Worm (Caenorhabditis elegans) whole organism, L2 larva: Measurements from ENCODE around the gene F28F8.9.
"Not testable (repeated sequence)": the region's sequence is repeated elsewhere in the genome, so short reads cannot be mapped to it uniquely, and the experiment has no call there.

Experiments used
- C34F6.9 ChIP-seq: fragments of 150-350 bp; optimal IDR thresholded peaks from 2 replicates; lab custom pipeline; 2014; ENCODE audit warnings: missing biosample characterization, missing genetic modification characterization
- R02D3.7 ChIP-seq: fragments of 150-350 bp; optimal IDR thresholded peaks from 2 replicates; lab custom pipeline; 2014; ENCODE audit warnings: missing biosample characterization, missing genetic modification characterization
- ZK546.5 ChIP-seq: sonication (generic microtip); optimal IDR thresholded peaks from 2 replicates; lab custom pipeline; 2017; ENCODE audit warnings: missing biosample characterization, missing genetic modification characterization
- alr-1 ChIP-seq: fragments of 150-350 bp; optimal IDR thresholded peaks from 2 replicates; lab custom pipeline; 2014; ENCODE audit warnings: missing biosample characterization, missing genetic modification characterization
- aly-2 ChIP-seq: fragments of 150-350 bp; optimal IDR thresholded peaks from 2 replicates; lab custom pipeline; 2014; ENCODE audit warnings: missing biosample characterization, missing genetic modification characterization
- ama-1 ChIP-seq: fragments of 150-350 bp; optimal IDR thresholded peaks from 2 replicates; lab custom pipeline; 2018; ENCODE audit warnings: inconsistent platforms
- ceh-16 ChIP-seq: fragments of 150-350 bp; optimal IDR thresholded peaks from 2 replicates; lab custom pipeline; 2014; ENCODE audit warnings: missing biosample characterization, missing genetic modification characterization
- ceh-82 ChIP-seq: fragments of 150-350 bp; optimal IDR thresholded peaks from 2 replicates; lab custom pipeline; 2014; ENCODE audit warnings: missing biosample characterization, missing genetic modification characterization
- egl-27 ChIP-seq: sonication (generic microtip); optimal IDR thresholded peaks from 3 replicates; lab custom pipeline; 2017; ENCODE audit warnings: missing biosample characterization, missing genetic modification reagents, missing genetic modification characterization
- elt-1 ChIP-seq: fragments of 150-350 bp; optimal IDR thresholded peaks from 2 replicates; lab custom pipeline; 2014; ENCODE audit warnings: missing biosample characterization, missing genetic modification characterization
- fos-1 ChIP-seq: fragments of 150-350 bp; optimal IDR thresholded peaks from 2 replicates; lab custom pipeline; 2014; ENCODE audit warnings: missing biosample characterization, missing genetic modification characterization
- lin-39 ChIP-seq: fragments of 150-350 bp; optimal IDR thresholded peaks from 2 replicates; lab custom pipeline; 2014; ENCODE audit warnings: missing biosample characterization, missing genetic modification reagents, missing genetic modification characterization
- mab-5 ChIP-seq: fragments of 150-350 bp; optimal IDR thresholded peaks from 2 replicates; lab custom pipeline; 2014; ENCODE audit warnings: missing biosample characterization, missing genetic modification characterization
- mbf-1 ChIP-seq: sonication (generic microtip); optimal IDR thresholded peaks from 2 replicates; lab custom pipeline; 2017; ENCODE audit warnings: missing biosample characterization, missing genetic modification characterization
- mdl-1 ChIP-seq, 2 experiments: fragments of 150-350 bp in 1 of 2; sonication (generic microtip) in 1 of 2; optimal IDR thresholded peaks; 2 replicates each; lab custom pipeline; 2017; ENCODE audit warnings: missing biosample characterization in 2 of 2, missing genetic modification characterization in 2 of 2
- nhr-11 ChIP-seq: fragments of 150-350 bp; optimal IDR thresholded peaks from 2 replicates; lab custom pipeline; 2014; ENCODE audit warnings: missing biosample characterization, missing genetic modification characterization
- nhr-12 ChIP-seq: fragments of 150-350 bp; optimal IDR thresholded peaks from 2 replicates; lab custom pipeline; 2014; ENCODE audit warnings: missing biosample characterization, missing genetic modification characterization
- nhr-129 ChIP-seq: fragments of 150-350 bp; optimal IDR thresholded peaks from 2 replicates; lab custom pipeline; 2014; ENCODE audit warnings: missing biosample characterization, missing genetic modification characterization
- nhr-21 ChIP-seq: fragments of 150-350 bp; optimal IDR thresholded peaks from 2 replicates; lab custom pipeline; 2014; ENCODE audit warnings: missing biosample characterization, missing genetic modification characterization
- nhr-237 ChIP-seq: fragments of 150-350 bp; optimal IDR thresholded peaks from 2 replicates; lab custom pipeline; 2014; ENCODE audit warnings: missing biosample characterization, missing genetic modification characterization
- nhr-6 ChIP-seq: fragments of 150-350 bp; optimal IDR thresholded peaks from 2 replicates; lab custom pipeline; 2014; ENCODE audit warnings: missing biosample characterization, missing genetic modification characterization
- nhr-77 ChIP-seq: fragments of 150-350 bp; optimal IDR thresholded peaks from 2 replicates; lab custom pipeline; 2014; ENCODE audit warnings: missing biosample characterization, missing genetic modification characterization
- peb-1 ChIP-seq: fragments of 150-350 bp; optimal IDR thresholded peaks from 2 replicates; lab custom pipeline; 2014; ENCODE audit warnings: missing biosample characterization, missing genetic modification characterization
- sem-4 ChIP-seq: fragments of 150-350 bp; optimal IDR thresholded peaks from 2 replicates; lab custom pipeline; 2014; ENCODE audit warnings: missing biosample characterization, missing genetic modification reagents, missing genetic modification characterization
- skn-1 ChIP-seq: sonication (generic microtip); optimal IDR thresholded peaks from 2 replicates; lab custom pipeline; 2017; ENCODE audit warnings: missing biosample characterization, missing genetic modification characterization
- sma-9 ChIP-seq, 2 experiments: fragments of 150-350 bp in 1 of 2; sonication (generic microtip) in 1 of 2; optimal IDR thresholded peaks; 2 replicates each; lab custom pipeline; 2014 to 2016; ENCODE audit warnings: missing genetic modification characterization in 2 of 2, mild to moderate bottlenecking in 1 of 2, missing biosample characterization in 1 of 2, missing compliant biosample characterization in 1 of 2, missing genetic modification reagents in 1 of 2, moderate library complexity in 1 of 2
- snpc-4 ChIP-seq: fragments of 150-350 bp; optimal IDR thresholded peaks from 2 replicates; lab custom pipeline; 2014; ENCODE audit warnings: missing biosample characterization, missing genetic modification characterization
- unc-39 ChIP-seq: fragments of 150-350 bp; optimal IDR thresholded peaks from 2 replicates; lab custom pipeline; 2014; ENCODE audit warnings: missing biosample characterization, missing genetic modification characterization
- unc-55 ChIP-seq: fragments of 150-350 bp; sonication (generic microtip); optimal IDR thresholded peaks from 3 replicates; lab custom pipeline; 2014; ENCODE audit warnings: missing biosample characterization, missing genetic modification reagents, missing genetic modification characterization
- zag-1 ChIP-seq: fragments of 150-350 bp; optimal IDR thresholded peaks from 2 replicates; lab custom pipeline; 2014; ENCODE audit warnings: missing biosample characterization, missing genetic modification characterization
- ztf-1 ChIP-seq: fragments of 200-800 bp; sonication (Bioruptor generic); conservative IDR thresholded peaks from 2 replicates; pipeline ENCODE4 v1.3.6; 2022; ENCODE audit warnings: missing genetic modification characterization, missing compliant biosample characterization
- ztf-4 ChIP-seq: fragments of 150-350 bp; optimal IDR thresholded peaks from 2 replicates; lab custom pipeline; 2014; ENCODE audit warnings: missing biosample characterization, missing genetic modification characterization

F28F8.9 gene

DNA sequence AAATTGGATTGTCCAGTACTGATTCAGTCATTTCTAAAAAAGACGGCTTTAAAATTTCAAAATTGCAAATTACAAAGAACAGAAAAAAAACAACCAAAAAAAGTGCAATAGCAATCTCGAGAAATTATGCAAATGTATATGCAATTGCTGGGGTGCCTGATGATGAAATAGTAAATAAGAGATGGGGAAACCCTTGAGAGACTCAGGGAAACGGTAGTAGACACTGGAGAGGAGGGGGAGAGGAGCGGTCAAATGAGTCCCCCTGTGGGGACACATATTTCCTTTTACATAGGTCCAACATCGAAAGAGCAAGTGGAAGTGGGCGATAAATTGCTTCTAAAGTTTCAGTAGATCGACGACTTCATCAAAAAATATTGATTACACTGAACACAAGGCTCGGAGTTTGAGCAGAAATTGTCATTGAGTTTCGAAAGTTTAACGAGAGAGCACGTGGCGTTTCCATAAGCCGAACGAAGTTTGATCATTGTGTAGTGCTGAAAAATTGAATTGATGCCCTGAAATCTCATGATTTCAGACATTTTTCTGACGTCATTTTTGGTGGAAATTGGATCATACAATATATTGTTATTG is 32.0 kb upstream of the F28F8.9 start, which contains the start of the genes fbxa-153 and str-12:
Gene fbxa-153, minus strand, starts transcription at position 35 of the 591 bp plus-strand sequence.
Gene str-12, plus strand, starts transcription at position 541 of the 591 bp plus-strand sequence.
- TF ChIP-seq C34F6.9 (tag; lab: Kevin White, UChicago) (peak; percentile 64), zag-1 (tag; lab: Kevin White, UChicago) (peak; percentile 62), nhr-129 (tag; lab: Kevin White, UChicago) (peak; percentile 28), sma-9 (GFP tag; optimal IDR thresholded peaks at IDR 0.05; lab: Kevin White, UChicago) (peak; percentile 28), sma-9 (tag; optimal IDR thresholded peaks at IDR 0.05; lab: Kevin White, UChicago) (no peak), mab-5 (tag; lab: Kevin White, UChicago) (no peak), unc-55 (GFP tag; lab: Kevin White, UChicago) (peak; percentile 84), ama-1 (lab: Kevin White, UChicago) (no peak), lin-39 (tag; lab: Kevin White, UChicago) (no peak)

DNA sequence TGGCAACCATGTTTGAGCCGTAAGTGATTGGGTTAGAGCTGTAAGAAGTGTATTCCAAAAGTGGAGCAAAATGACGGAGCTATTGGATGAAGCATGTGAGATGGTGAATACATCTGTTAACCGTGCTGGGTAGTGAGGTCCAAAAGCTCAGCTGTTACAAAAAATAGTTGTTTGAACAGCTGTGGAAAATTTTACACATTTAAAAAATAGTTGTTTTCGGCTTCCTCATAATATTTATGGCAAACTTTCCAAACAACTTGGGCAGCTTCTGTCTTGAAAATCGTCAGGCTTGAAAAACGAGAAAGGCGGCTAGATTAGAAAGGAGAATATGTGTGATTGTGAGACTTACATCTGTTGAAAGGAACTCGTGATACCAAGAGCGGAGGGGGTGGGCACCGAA is 26.6 kb upstream of the F28F8.9 start, which contains the start of gene fbxa-154:
Gene fbxa-154, minus strand, starts transcription at position 101 of the 400 bp plus-strand sequence.
- no peak for TF ChIP-seq fos-1 (tag; lab: Kevin White, UChicago)
- no peak for TF ChIP-seq ceh-16 (tag; lab: Kevin White, UChicago)
- no peak for TF ChIP-seq nhr-12
- TF ChIP-seq lin-39 (tag; lab: Kevin White, UChicago) = no peak
- no peak for TF ChIP-seq nhr-6 (tag; lab: Kevin White, UChicago)
- TF ChIP-seq sem-4 (tag; lab: Kevin White, UChicago) = no peak
- TF ChIP-seq elt-1 = no peak
- TF ChIP-seq ama-1 (lab: Kevin White, UChicago) = no peak
- TF ChIP-seq nhr-21 (tag; lab: Kevin White, UChicago) = no peak
- TF ChIP-seq sma-9 (GFP tag; optimal IDR thresholded peaks at IDR 0.05; lab: Kevin White, UChicago) = no peak
- TF ChIP-seq sma-9 (tag; optimal IDR thresholded peaks at IDR 0.05; lab: Kevin White, UChicago) = no peak
- no peak for TF ChIP-seq ztf-1 (GFP tag; lab: Robert Waterston, UW)
- no peak for TF ChIP-seq alr-1 (tag; lab: Kevin White, UChicago)
- TF ChIP-seq unc-55 (GFP tag; lab: Kevin White, UChicago) = no peak
- no peak for TF ChIP-seq peb-1 (tag; lab: Kevin White, UChicago)

DNA sequence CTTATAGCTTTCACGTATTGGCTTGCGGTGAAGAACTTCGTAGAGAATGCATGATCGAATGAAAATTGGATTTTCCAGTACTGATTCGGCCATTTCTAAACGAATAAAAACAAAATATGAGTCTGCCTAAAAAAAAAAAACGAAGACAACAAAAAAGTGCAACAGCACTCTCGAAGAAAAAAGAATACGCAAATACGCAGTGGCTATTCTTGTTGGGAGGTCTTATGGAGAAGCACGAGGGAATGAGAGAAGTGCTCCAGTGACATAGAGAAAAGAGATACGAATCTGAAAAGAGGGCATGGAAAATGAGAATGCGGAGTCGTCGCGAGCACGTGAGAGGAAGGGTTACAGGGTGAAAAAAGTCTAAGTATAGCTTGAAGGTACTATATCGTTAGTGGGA is 23.8 kb upstream of the F28F8.9 start, which contains the start of gene fbxa-152:
Gene fbxa-152, minus strand, starts transcription at position 101 of the 400 bp plus-strand sequence.
- TF ChIP-seq sem-4 (tag; lab: Kevin White, UChicago) (no peak), ceh-16 (tag; lab: Kevin White, UChicago) (no peak), R02D3.7 (tag; lab: Kevin White, UChicago) (no peak), skn-1 (no peak), aly-2 (tag; lab: Kevin White, UChicago) (no peak), nhr-77 (tag; lab: Kevin White, UChicago) (no peak), ZK546.5 (tag; lab: Kevin White, UChicago) (no peak), mbf-1 (tag; lab: Kevin White, UChicago) (no peak), unc-39 (tag; lab: Kevin White, UChicago) (no peak), elt-1 (no peak), ztf-4 (tag; lab: Kevin White, UChicago) (no peak), ceh-82 (tag; lab: Kevin White, UChicago) (no peak), mab-5 (tag; lab: Kevin White, UChicago) (no peak), egl-27 (tag; lab: Kevin White, UChicago) (no peak), snpc-4 (no peak), mdl-1 (tag; optimal IDR thresholded peaks at IDR 0.05; lab: Kevin White, UChicago) (no peak)
- TF ChIP-seq, all 48 proteins: peak for 0

DNA sequence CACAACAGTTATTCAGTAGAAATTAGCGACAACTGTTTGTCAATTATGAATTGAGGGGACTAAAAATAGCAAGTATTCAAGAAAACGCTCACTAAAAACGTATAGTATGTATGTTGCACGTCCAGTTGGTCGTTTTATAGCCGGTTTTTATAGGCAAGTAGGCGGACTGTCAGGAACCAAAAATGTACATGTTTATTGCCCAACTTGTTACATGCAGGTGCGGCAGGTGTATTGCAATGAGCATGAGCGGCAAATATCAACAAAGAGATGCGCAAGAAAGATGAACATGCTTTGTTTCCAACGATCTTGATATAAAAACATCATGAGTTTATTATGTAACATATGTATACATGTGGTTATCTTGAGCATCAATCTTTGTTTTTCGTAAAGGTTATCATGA is 21.3 kb upstream of the F28F8.9 start, which contains the start of gene B0391.14:
Gene B0391.14, minus strand, starts transcription at position 101 of the 400 bp plus-strand sequence.
- not testable (repeated sequence) for TF ChIP-seq nhr-77, nhr-237, ZK546.5 (tag; lab: Kevin White, UChicago)
- TF ChIP-seq, all 48 proteins: peak for 0; not testable (repeated sequence) for 48

DNA sequence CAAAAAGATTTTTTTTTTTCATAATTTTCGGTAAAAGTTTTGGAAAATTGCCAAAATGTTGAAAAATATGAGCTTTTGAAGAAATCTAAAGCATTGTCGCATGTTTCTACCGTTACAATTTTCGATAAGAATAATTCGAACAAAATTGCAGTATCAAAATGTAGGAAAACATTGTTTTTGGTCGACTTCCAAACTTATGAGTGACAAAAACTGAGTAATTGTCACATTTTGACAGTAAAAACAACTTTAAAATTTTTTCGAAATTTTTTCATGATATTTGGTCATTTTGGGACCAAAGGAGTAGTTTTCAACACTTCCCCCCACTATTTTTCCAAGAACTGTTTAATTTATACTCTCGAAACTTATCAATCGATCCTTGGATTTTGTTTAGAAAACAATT is 16.1 kb upstream of the F28F8.9 start, which contains the start of gene fbxa-139:
Gene fbxa-139, minus strand, starts transcription at position 101 of the 400 bp plus-strand sequence.
- TF ChIP-seq egl-27 (tag; lab: Kevin White, UChicago) (no peak), ztf-4 (tag; lab: Kevin White, UChicago) (no peak), unc-55 (GFP tag; lab: Kevin White, UChicago) (no peak), zag-1 (tag; lab: Kevin White, UChicago) (no peak), R02D3.7 (tag; lab: Kevin White, UChicago) (no peak), nhr-11 (tag; lab: Kevin White, UChicago) (no peak)
